Worm (Caenorhabditis elegans): ENCODE results near the gene T13C2.3.

The T13C2.3 gene

DNA sequence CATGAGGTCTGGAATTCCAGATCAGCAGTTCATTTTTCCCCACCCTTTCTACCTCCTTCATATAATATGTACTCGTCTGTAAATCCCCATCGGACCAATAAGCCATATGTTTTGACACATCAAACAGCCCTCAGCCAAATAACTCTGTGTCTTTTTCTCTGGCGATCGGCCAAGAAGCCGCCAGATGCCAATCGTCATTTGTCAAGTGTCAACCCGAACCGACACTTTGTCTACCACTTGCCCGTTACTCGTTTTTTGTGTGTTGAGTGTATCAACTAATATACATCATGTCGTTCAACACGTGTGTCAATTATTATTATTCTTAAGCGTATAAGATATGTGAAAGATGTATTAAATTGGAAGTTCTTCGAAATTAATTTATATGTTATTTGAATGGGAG is 34.2 kb downstream of the T13C2.3 start:
- TF ChIP-seq pax-1 (tag; optimal IDR thresholded peaks at IDR 0.05) (no peak), ceh-18 (tag; optimal IDR thresholded peaks at IDR 0.05) (peak; percentile 40), tbx-2 (tag; optimal IDR thresholded peaks at IDR 0.05) (peak; percentile 25), rnt-1 (tag; optimal IDR thresholded peaks at IDR 0.05) (peak; percentile 25), ahr-1 (tag; optimal IDR thresholded peaks at IDR 0.05) (no peak), madf-2 (tag; optimal IDR thresholded peaks at IDR 0.05) (no peak), lim-6 (tag; optimal IDR thresholded peaks at IDR 0.05) (no peak), fax-1 (tag; optimal IDR thresholded peaks at IDR 0.05) (no peak), hlh-8 (tag; optimal IDR thresholded peaks at IDR 0.05) (peak; percentile 69), sdc-2 (tag; optimal IDR thresholded peaks at IDR 0.05) (no peak), odd-2 (tag; optimal IDR thresholded peaks at IDR 0.05) (no peak), ets-4 (tag; optimal IDR thresholded peaks at IDR 0.05) (no peak), syd-9 (tag; optimal IDR thresholded peaks at IDR 0.05) (no peak), unc-55 (GFP tag; optimal IDR thresholded peaks at IDR 0.05) (peak; percentile 99), hlh-13 (GFP tag; optimal IDR thresholded peaks at IDR 0.05) (no peak)

DNA sequence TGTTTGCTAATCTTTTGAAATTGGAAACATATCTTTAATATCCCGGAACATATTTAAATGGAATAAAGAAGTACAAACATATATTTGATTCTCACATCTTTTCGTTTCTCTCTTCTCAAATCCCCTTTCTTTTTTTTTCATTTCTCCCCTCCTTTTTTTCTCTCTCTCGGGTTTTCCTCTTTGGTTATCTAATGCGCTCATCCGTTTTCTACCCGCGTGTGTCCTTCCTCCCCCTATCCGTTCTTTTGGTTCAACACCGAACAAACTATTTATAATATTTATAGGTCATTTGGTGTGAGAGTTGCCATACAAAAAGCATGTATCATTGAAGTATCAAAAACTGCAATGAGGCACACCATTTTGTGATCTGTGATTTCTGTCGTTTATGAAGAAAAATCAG is 34.9 kb downstream of the T13C2.3 start:
- TF ChIP-seq sox-4 (tag; optimal IDR thresholded peaks at IDR 0.05), result no peak
- TF ChIP-seq unc-42 (tag; optimal IDR thresholded peaks at IDR 0.05), result peak; percentile 67
- TF ChIP-seq nhr-11 (tag; optimal IDR thresholded peaks at IDR 0.05), result no peak
- no peak for TF ChIP-seq ceh-19 (GFP tag; optimal IDR thresholded peaks at IDR 0.05)
- no peak for TF ChIP-seq lim-6 (tag; optimal IDR thresholded peaks at IDR 0.05)
- peak; percentile 0 for TF ChIP-seq nfya-1 (tag; optimal IDR thresholded peaks at IDR 0.05)
- no peak for TF ChIP-seq tbx-2 (tag; optimal IDR thresholded peaks at IDR 0.05)
- TF ChIP-seq pqm-1 (tag; optimal IDR thresholded peaks at IDR 0.05), result no peak
- TF ChIP-seq eyg-1 (tag; optimal IDR thresholded peaks at IDR 0.05), result no peak
- no peak for TF ChIP-seq lin-11 (tag; optimal IDR thresholded peaks at IDR 0.05)
- no peak for TF ChIP-seq ceh-30 (tag; optimal IDR thresholded peaks at IDR 0.05)
- TF ChIP-seq dmd-4 (tag; optimal IDR thresholded peaks at IDR 0.05; ENCODE audit: borderline replicate concordance), result no peak
- TF ChIP-seq unc-86 (tag; optimal IDR thresholded peaks at IDR 0.05), result no peak
- no peak for TF ChIP-seq tbx-7 (tag; optimal IDR thresholded peaks at IDR 0.05)
- no peak for TF ChIP-seq unc-55 (GFP tag; optimal IDR thresholded peaks at IDR 0.05)
- TF ChIP-seq sdc-2 (tag; optimal IDR thresholded peaks at IDR 0.05), result no peak
- TF ChIP-seq hlh-15 (tag; optimal IDR thresholded peaks at IDR 0.05), result no peak

DNA sequence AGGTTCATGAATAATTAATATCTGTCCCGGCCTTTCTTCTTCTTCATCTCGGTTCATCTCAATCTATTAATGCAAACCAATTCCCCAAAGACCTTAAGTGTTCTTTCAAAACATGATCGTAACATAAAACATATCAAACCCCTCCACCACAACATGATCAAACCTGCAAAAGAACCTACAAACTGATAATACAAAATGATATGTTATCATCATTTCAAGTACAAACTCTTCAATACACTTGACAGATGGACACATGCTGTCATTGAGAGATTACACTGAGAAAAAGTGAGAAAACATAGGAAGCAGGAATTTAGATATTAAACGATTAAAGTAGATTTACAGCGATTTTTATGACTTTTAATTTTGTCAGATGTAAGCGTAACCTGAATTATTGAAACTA is 35.5 kb downstream of the T13C2.3 start:
- TF ChIP-seq dve-1 (tag; optimal IDR thresholded peaks at IDR 0.05), result peak; percentile 6
- TF ChIP-seq elt-2 (tag; optimal IDR thresholded peaks at IDR 0.05), result peak; percentile 90
- TF ChIP-seq hlh-13 (GFP tag; optimal IDR thresholded peaks at IDR 0.05), result no peak
- TF ChIP-seq unc-55 (GFP tag; optimal IDR thresholded peaks at IDR 0.05), result peak; percentile 87
- no peak for TF ChIP-seq sox-4 (tag; optimal IDR thresholded peaks at IDR 0.05)
- TF ChIP-seq lim-6 (tag; optimal IDR thresholded peaks at IDR 0.05), result no peak

DNA sequence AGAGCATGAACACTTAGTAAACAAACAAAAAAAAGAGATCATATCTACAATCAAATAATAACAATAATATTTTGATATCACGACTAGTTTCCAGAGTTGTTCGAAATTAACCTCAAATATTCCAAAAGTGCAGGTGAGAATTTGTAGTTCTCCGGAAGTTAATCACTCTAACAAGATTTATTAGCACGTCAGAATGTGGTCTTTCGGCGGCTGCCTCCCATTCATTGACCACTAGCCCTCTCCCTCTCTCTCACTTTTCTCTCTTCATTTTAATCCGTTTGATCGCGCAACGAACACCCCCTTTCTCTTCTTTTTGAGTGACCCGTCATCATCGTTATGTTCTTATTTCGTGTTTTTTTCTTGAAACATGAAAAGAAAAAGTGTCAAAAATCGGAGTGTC is 36.7 kb downstream of the T13C2.3 start:
- TF ChIP-seq nfya-1 (tag; optimal IDR thresholded peaks at IDR 0.05) (peak; percentile 51), ceh-6 (GFP tag; optimal IDR thresholded peaks at IDR 0.05) (no peak), zip-5 (tag; optimal IDR thresholded peaks at IDR 0.05) (no peak), ceh-14 (tag; optimal IDR thresholded peaks at IDR 0.05) (peak; percentile 14), ceh-30 (tag; optimal IDR thresholded peaks at IDR 0.05) (no peak), tbx-2 (tag; optimal IDR thresholded peaks at IDR 0.05) (peak; percentile 10), npax-4 (tag; optimal IDR thresholded peaks at IDR 0.05) (no peak), rnt-1 (tag; optimal IDR thresholded peaks at IDR 0.05) (peak; percentile 72), hlh-13 (GFP tag; optimal IDR thresholded peaks at IDR 0.05) (no peak), madf-2 (tag; optimal IDR thresholded peaks at IDR 0.05) (no peak), unc-42 (tag; optimal IDR thresholded peaks at IDR 0.05) (peak; percentile 82), unc-55 (GFP tag; optimal IDR thresholded peaks at IDR 0.05) (peak; percentile 88), F13H6.1 (tag; optimal IDR thresholded peaks at IDR 0.05) (peak; percentile 39), ref-2 (tag; optimal IDR thresholded peaks at IDR 0.05) (peak; percentile 41)
